Worm (Caenorhabditis elegans) whole organism, young adult: ENCODE data around the gene ilcr-2.

Experiments
- B0261.1 ChIP-seq: sonication (generic microtip); optimal IDR thresholded peaks from 2 replicates; lab custom pipeline; 2016; ENCODE audit warnings: mild to moderate bottlenecking, missing genetic modification characterization, moderate library complexity, missing compliant biosample characterization
- Y56A3A.18 ChIP-seq: fragments of 200-800 bp; sonication (Bioruptor generic); IDR thresholded peaks from 2 replicates; pipeline ENCODE4 v1.3.6; 2022; ENCODE audit warnings: missing genetic modification reagents, missing genetic modification characterization, missing compliant biosample characterization
- ama-1 ChIP-seq, 3 experiments: fragments of 150-350 bp in 1 of 3; sonication (generic microtip) in 2 of 3; optimal IDR thresholded peaks; 2 replicates each; lab custom pipeline; 2014 to 2018; ENCODE audit warnings: missing biosample characterization in 2 of 3, missing genetic modification characterization in 2 of 3, missing genetic modification reagents in 2 of 3
- ceh-40 ChIP-seq: fragments of 200-800 bp; sonication (Bioruptor generic); IDR thresholded peaks from 2 replicates; pipeline ENCODE4 v1.3.6; 2022; ENCODE audit warnings: missing genetic modification characterization, missing compliant biosample characterization
- dox-1 ChIP-seq: fragments of 200-800 bp; sonication (Bioruptor generic); IDR thresholded peaks from 2 replicates; pipeline ENCODE4 v1.3.6; 2022; ENCODE audit warnings: missing genetic modification reagents, missing genetic modification characterization, missing compliant biosample characterization
- dpff-1 ChIP-seq: sonication (generic microtip); optimal IDR thresholded peaks from 2 replicates; lab custom pipeline; 2017; ENCODE audit warnings: mild to moderate bottlenecking, missing genetic modification characterization, missing compliant biosample characterization
- efl-1 ChIP-seq: fragments of 150-350 bp; optimal IDR thresholded peaks from 2 replicates; lab custom pipeline; 2014; ENCODE audit warnings: missing biosample characterization, missing genetic modification reagents, missing genetic modification characterization
- egrh-3 ChIP-seq: fragments of 200-800 bp; sonication (Bioruptor generic); IDR thresholded peaks from 2 replicates; pipeline ENCODE4 v1.3.6; 2022; ENCODE audit warnings: missing genetic modification reagents, missing genetic modification characterization, missing compliant biosample characterization
- hlh-12 ChIP-seq: sonication (generic microtip); optimal IDR thresholded peaks from 2 replicates; lab custom pipeline; 2016; ENCODE audit warnings: missing genetic modification characterization, missing compliant biosample characterization
- snpc-1.1 ChIP-seq: sonication (generic microtip); optimal IDR thresholded peaks from 2 replicates; lab custom pipeline; 2017; ENCODE audit warnings: missing genetic modification characterization, mild to moderate bottlenecking, missing compliant biosample characterization, antibody characterized with exemption, moderate library complexity, missing genotype, missing genetic modification reagents; ENCODE audit not compliant: insufficient read depth
- snpc-4 ChIP-seq, 5 experiments: fragments of 150-350 bp in 1 of 5; sonication (generic microtip) in 4 of 5; optimal IDR thresholded peaks; 2 replicates each; lab custom pipeline; 2014 to 2018; ENCODE audit warnings: missing genetic modification characterization in 5 of 5, missing biosample characterization in 3 of 5, antibody characterized with exemption in 2 of 5, mild to moderate bottlenecking in 2 of 5, missing compliant biosample characterization in 2 of 5, missing genotype in 2 of 5, moderate library complexity in 2 of 5, missing genetic modification reagents in 1 of 5
- unc-62 ChIP-seq: fragments of 150-350 bp; optimal IDR thresholded peaks from 2 replicates; lab custom pipeline; 2014; ENCODE audit warnings: missing biosample characterization, missing genetic modification reagents, missing genetic modification characterization
- ztf-18 ChIP-seq: sonication (generic microtip); optimal IDR thresholded peaks from 2 replicates; lab custom pipeline; 2016; ENCODE audit warnings: missing genotype, mild to moderate bottlenecking, missing genetic modification characterization, missing compliant biosample characterization
- ztf-25 ChIP-seq: fragments of 200-800 bp; sonication (Bioruptor generic); IDR thresholded peaks from 2 replicates; pipeline ENCODE4 v1.3.6; 2022; ENCODE audit warnings: missing genetic modification reagents, missing genetic modification characterization, missing compliant biosample characterization

DNA sequence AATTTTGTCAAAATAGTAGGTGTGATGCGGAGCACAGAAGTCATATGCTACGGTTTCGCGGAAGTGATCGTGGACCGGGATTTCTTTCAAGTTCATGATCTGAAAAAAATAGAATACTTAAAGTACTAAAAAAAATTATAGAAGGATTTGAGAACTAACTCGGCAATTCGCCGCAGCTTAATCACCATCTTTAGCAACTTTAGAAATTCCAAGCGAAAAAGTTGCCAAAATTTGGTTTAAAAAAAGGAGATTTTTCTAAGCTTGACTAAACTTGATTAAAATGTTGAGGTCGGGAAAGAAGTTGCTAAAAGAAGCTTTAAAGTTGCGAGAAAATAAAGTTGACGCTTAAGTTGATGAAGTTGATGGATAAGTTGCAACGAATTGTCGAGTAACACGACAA lies 42.6 kb downstream of the ilcr-2 start, which contains the start of gene ZK177.9:
- TF ChIP-seq hlh-12 (tag; lab: Kevin White, UChicago), result no peak
- TF ChIP-seq B0261.1, result no peak
- TF ChIP-seq unc-62 (GFP tag; lab: Kevin White, UChicago), result no peak
- TF ChIP-seq efl-1 (GFP tag; lab: Kevin White, UChicago), result no peak
- no peak for TF ChIP-seq snpc-4 (GFP tag; optimal IDR thresholded peaks at IDR 0.05; lab: Kevin White, UChicago)
- no peak for TF ChIP-seq snpc-4 (tag; optimal IDR thresholded peaks at IDR 0.05; lab: Kevin White, UChicago)
- TF ChIP-seq ztf-25, result no peak
- no peak for TF ChIP-seq dox-1
- TF ChIP-seq ceh-40 (GFP tag; lab: Robert Waterston, UW), result no peak
- TF ChIP-seq ztf-18 (tag; lab: Kevin White, UChicago), result no peak
- TF ChIP-seq Y56A3A.18 (GFP tag; lab: Robert Waterston, UW), result no peak
- TF ChIP-seq snpc-1.1, result no peak
- TF ChIP-seq ama-1 (optimal IDR thresholded peaks at IDR 0.05; lab: Kevin White, UChicago), result no peak
- TF ChIP-seq ama-1 (GFP tag; optimal IDR thresholded peaks at IDR 0.05; lab: Kevin White, UChicago), result no peak
- TF ChIP-seq egrh-3 (GFP tag; lab: Robert Waterston, UW), result no peak
- no peak for TF ChIP-seq dpff-1 (tag; lab: Kevin White, UChicago)
